Worm (Caenorhabditis elegans): ENCODE results near the gene ubc-22.
A peak's percentile ranks its signal among the peaks of the same experiment; 100 is the strongest.

The ubc-22 gene

DNA sequence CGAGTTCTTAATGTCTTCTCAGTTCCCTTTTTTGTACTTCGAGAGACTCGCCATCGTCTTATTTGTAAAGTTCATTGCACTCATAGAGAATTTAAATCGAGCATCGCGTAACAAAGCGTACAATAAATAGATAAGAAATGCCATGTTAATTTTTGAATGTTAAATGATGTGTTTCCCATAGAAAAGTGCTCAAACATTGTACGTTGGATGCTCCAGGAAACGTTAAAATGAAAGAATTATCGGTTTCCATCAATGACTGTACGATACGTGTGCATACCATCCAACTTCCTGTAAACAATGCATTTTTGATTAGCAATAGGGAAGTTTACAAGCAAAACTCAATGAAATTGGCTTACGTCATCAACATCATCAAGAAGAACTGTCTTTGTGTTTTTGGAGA lies 48.3 kb downstream of the ubc-22 start:
- TF ChIP-seq hnd-1 (tag; optimal IDR thresholded peaks at IDR 0.05): no peak
- TF ChIP-seq B0310.2 (tag; optimal IDR thresholded peaks at IDR 0.05): no peak
- TF ChIP-seq hmg-4 (GFP tag; optimal IDR thresholded peaks at IDR 0.05): no peak
- TF ChIP-seq sea-1 (GFP tag; conservative IDR thresholded peaks at IDR 0.05): no peak
- TF ChIP-seq aly-1 (tag; optimal IDR thresholded peaks at IDR 0.05): no peak
- no peak for TF ChIP-seq flt-1 (GFP tag; IDR thresholded peaks at IDR 0.05)
- TF ChIP-seq ets-7 (tag; optimal IDR thresholded peaks at IDR 0.05): no peak
- no peak for TF ChIP-seq ceh-13 (GFP tag; optimal IDR thresholded peaks at IDR 0.05)
- TF ChIP-seq pes-1 (GFP tag; IDR thresholded peaks at IDR 0.05): no peak
- TF ChIP-seq hmbx-1 (tag; optimal IDR thresholded peaks at IDR 0.05): no peak
- TF ChIP-seq tra-4 (tag; optimal IDR thresholded peaks at IDR 0.05): no peak
- TF ChIP-seq ceh-36 (tag; optimal IDR thresholded peaks at IDR 0.05): no peak
- no peak for TF ChIP-seq tbx-11 (GFP tag; IDR thresholded peaks at IDR 0.05)
- no peak for TF ChIP-seq F13C5.2 (tag; optimal IDR thresholded peaks at IDR 0.05)
- TF ChIP-seq tbx-37 (GFP tag; conservative IDR thresholded peaks at IDR 0.05): no peak
- no peak for TF ChIP-seq ama-1 (optimal IDR thresholded peaks at IDR 0.05)
- no peak for TF ChIP-seq scrt-1 (GFP tag; IDR thresholded peaks at IDR 0.05)

DNA sequence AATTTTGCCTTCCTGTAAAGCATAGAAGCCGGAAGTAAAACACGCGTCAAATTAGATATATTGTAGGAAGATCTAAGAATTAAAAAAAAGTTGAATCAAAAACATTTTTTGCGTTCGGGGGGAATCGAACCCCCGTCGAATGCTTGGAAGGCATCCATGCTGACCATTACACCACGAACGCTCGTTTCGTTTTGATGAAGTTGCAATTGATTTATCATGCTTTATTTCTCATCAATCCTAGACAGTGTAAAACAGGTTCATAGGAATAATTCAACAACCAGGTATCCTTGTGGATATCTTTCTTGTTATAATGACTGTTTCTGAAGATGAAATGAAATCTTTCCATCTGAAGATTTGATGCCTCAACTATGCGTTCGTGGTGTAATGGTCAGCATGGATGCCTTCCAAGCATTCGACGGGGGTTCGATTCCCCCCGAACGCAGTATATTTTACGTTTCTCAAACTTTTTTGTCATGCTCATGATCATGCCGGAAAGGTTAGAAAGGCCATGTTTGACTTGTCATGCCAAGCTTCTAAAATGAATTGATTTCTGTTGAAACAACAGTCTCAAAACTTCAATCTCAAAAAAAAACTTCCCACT lies 49.0 kb downstream of the ubc-22 start:
- TF ChIP-seq ceh-13 (GFP tag; optimal IDR thresholded peaks at IDR 0.05) (no peak), tbx-37 (GFP tag; conservative IDR thresholded peaks at IDR 0.05) (no peak), sea-1 (GFP tag; conservative IDR thresholded peaks at IDR 0.05) (no peak), tra-4 (tag; optimal IDR thresholded peaks at IDR 0.05) (no peak), B0310.2 (tag; optimal IDR thresholded peaks at IDR 0.05) (no peak), pes-1 (GFP tag; IDR thresholded peaks at IDR 0.05) (no peak), hmg-4 (GFP tag; optimal IDR thresholded peaks at IDR 0.05) (no peak), F13C5.2 (tag; optimal IDR thresholded peaks at IDR 0.05) (no peak), ceh-36 (tag; optimal IDR thresholded peaks at IDR 0.05) (no peak), ets-7 (tag; optimal IDR thresholded peaks at IDR 0.05) (no peak), tbx-11 (GFP tag; IDR thresholded peaks at IDR 0.05) (no peak), ama-1 (optimal IDR thresholded peaks at IDR 0.05) (no peak), aly-1 (tag; optimal IDR thresholded peaks at IDR 0.05) (no peak), flt-1 (GFP tag; IDR thresholded peaks at IDR 0.05) (no peak), scrt-1 (GFP tag; IDR thresholded peaks at IDR 0.05) (no peak), hmbx-1 (tag; optimal IDR thresholded peaks at IDR 0.05) (no peak), hnd-1 (tag; optimal IDR thresholded peaks at IDR 0.05) (no peak)

DNA sequence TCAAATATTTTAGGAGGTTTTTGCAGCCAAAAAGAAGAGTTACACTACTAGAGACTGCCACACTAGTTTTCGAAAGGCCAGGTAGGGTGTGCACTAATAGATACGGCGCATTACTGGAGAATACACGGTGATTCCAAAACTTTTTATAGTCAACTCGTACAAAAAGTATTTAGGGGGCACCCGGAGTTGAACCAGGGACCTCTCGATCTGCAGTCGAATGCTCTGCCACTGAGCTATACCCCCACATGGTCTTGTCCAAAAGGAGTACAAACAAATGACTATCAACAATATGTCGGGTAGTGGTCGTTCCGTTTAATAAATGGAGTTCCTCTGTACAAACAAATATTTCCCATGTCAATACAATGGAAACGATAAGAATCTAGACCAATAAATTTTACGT lies 51.0 kb downstream of the ubc-22 start:
- TF ChIP-seq tra-4 (tag; optimal IDR thresholded peaks at IDR 0.05) (peak; percentile 38), ets-7 (tag; optimal IDR thresholded peaks at IDR 0.05) (no peak), pes-1 (GFP tag; IDR thresholded peaks at IDR 0.05) (peak; percentile 84), flt-1 (GFP tag; IDR thresholded peaks at IDR 0.05) (peak; percentile 76), B0310.2 (tag; optimal IDR thresholded peaks at IDR 0.05) (no peak), sea-1 (GFP tag; conservative IDR thresholded peaks at IDR 0.05) (peak; percentile 82), F13C5.2 (tag; optimal IDR thresholded peaks at IDR 0.05) (no peak), aly-1 (tag; optimal IDR thresholded peaks at IDR 0.05) (peak; percentile 25), ceh-36 (tag; optimal IDR thresholded peaks at IDR 0.05) (peak; percentile 48), tbx-37 (GFP tag; conservative IDR thresholded peaks at IDR 0.05) (peak; percentile 13; the same call in 1 of the 2 replicates), tbx-11 (GFP tag; IDR thresholded peaks at IDR 0.05) (peak; percentile 68; the same call in 1 of the 2 replicates), hnd-1 (tag; optimal IDR thresholded peaks at IDR 0.05) (peak; percentile 16), scrt-1 (GFP tag; IDR thresholded peaks at IDR 0.05) (peak; percentile 79), ama-1 (optimal IDR thresholded peaks at IDR 0.05) (no peak), hmg-4 (GFP tag; optimal IDR thresholded peaks at IDR 0.05) (peak; percentile 0), hmbx-1 (tag; optimal IDR thresholded peaks at IDR 0.05) (no peak), ceh-13 (GFP tag; optimal IDR thresholded peaks at IDR 0.05) (peak; percentile 43)
